Worm (Caenorhabditis elegans): Measurements from ENCODE around the gene C06C6.8.

C06C6.8 gene

ce11 chrV:15996655-15997186, at the start of gene C06C6.8, which contains the start of gene C06C6.9:
TSS of gene C06C6.8 (plus strand) at chrV:15997136.
TSS of gene C06C6.9 (minus strand) at chrV:15996755.
- TF ChIP-seq aptf-3 (GFP tag; IDR thresholded peaks at IDR 0.05) (no peak), madf-3 (GFP tag; IDR thresholded peaks at IDR 0.05) (no peak), madf-8 (GFP tag; conservative IDR thresholded peaks at IDR 0.05) (no peak), F39B2.1 (GFP tag; IDR thresholded peaks at IDR 0.05) (no peak), K12H6.12 (tag; optimal IDR thresholded peaks at IDR 0.05) (no peak), egl-44 (GFP tag; IDR thresholded peaks at IDR 0.05) (no peak), ceh-27 (GFP tag; optimal IDR thresholded peaks at IDR 0.05) (no peak), nhr-27 (tag; optimal IDR thresholded peaks at IDR 0.05) (no peak)

DNA sequence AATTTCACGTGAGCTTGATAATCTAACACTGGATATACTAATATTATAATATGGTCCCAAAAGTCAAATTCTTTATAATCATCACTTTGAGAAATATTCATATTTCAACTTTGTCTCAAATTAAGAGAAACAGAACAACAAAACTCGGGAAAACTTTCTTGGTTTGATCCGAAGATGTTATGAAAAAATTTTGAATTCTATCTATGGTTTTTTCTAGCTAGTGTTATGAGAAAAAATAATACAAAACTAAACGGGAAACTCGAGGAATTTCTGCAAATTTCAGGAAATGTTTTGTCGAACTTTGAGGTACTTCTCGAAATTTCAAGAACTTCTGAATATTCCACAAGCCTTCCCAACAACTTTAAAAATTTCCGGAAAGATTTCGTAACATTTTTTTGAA, 46.0 kb upstream of the C06C6.8 start, which contains the start of gene srw-59:
TSS of gene srw-59 (minus strand) at position 101 of the 400 bp plus-strand sequence.
- TF ChIP-seq F37B4.10 (GFP tag; IDR thresholded peaks at IDR 0.05) (no peak), ekl-4 (GFP tag; IDR thresholded peaks at IDR 0.05) (no peak), ztf-28 (GFP tag; IDR thresholded peaks at IDR 0.05) (no peak), mxl-1 (tag; optimal IDR thresholded peaks at IDR 0.05) (no peak), nhr-90 (tag; optimal IDR thresholded peaks at IDR 0.05) (no peak), madf-3 (GFP tag; IDR thresholded peaks at IDR 0.05) (no peak), ztf-22 (GFP tag; optimal IDR thresholded peaks at IDR 0.05) (no peak), K11D2.4 (GFP tag; IDR thresholded peaks at IDR 0.05) (no peak), pbrm-1 (GFP tag; IDR thresholded peaks at IDR 0.05) (no peak), F57A8.1 (GFP tag; optimal IDR thresholded peaks at IDR 0.05) (no peak), aptf-3 (GFP tag; IDR thresholded peaks at IDR 0.05) (no peak), sdz-38 (tag; optimal IDR thresholded peaks at IDR 0.05) (no peak), madf-8 (GFP tag; conservative IDR thresholded peaks at IDR 0.05) (no peak), F39B2.1 (GFP tag; IDR thresholded peaks at IDR 0.05) (no peak)

DNA sequence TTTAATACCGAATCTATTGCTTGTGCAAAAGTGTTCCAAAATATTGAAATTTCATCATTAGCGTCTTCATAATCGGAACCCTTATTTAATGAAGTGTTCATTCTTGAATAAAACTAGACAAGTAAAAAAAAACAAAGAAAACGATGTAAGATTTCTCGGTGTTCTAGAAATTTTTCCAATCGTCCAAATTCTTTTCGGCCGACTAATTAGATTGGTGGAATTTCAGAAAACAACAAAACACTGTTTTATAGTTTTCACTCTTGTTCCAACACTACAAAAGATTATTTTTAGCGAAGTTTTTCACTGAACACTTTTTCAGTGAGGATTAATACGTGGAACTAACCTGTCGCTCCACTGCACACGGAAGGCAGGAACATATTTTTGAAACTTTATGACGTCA, 44.2 kb upstream of the C06C6.8 start, which contains the start of gene srw-56:
TSS of gene srw-56 (minus strand) at position 101 of the 400 bp plus-strand sequence.
- no peak for TF ChIP-seq bed-2 (GFP tag; IDR thresholded peaks at IDR 0.05)
- TF ChIP-seq mel-28 (tag; optimal IDR thresholded peaks at IDR 0.05; ENCODE audit: borderline replicate concordance): no peak
- TF ChIP-seq pha-4 (tag; optimal IDR thresholded peaks at IDR 0.05): no peak
- TF ChIP-seq ekl-4 (GFP tag; IDR thresholded peaks at IDR 0.05): no peak
- TF ChIP-seq tbx-9 (tag; optimal IDR thresholded peaks at IDR 0.05; ENCODE audit: borderline replicate concordance): no peak
- TF ChIP-seq tlf-1 (GFP tag; optimal IDR thresholded peaks at IDR 0.05): no peak
- TF ChIP-seq F10E7.11 (tag; optimal IDR thresholded peaks at IDR 0.05): no peak

ce11 chrV:15954932-15955331, 42.0 kb upstream of the C06C6.8 start, which contains the start of gene srw-57:
TSS of gene srw-57 (minus strand) at chrV:15955032.
- TF ChIP-seq die-1 (tag; optimal IDR thresholded peaks at IDR 0.05) (no peak), ceh-91 (GFP tag; IDR thresholded peaks at IDR 0.05) (no peak), F49E8.2 (tag; optimal IDR thresholded peaks at IDR 0.05; ENCODE audit: insufficient read depth) (no peak), F22D6.2 (tag; optimal IDR thresholded peaks at IDR 0.05) (no peak), cebp-1 (GFP tag; IDR thresholded peaks at IDR 0.05) (no peak), cebp-1 (tag; optimal IDR thresholded peaks at IDR 0.05) (no peak), unc-130 (GFP tag; optimal IDR thresholded peaks at IDR 0.05) (no peak)

- no peak for TF ChIP-seq ZK185.1 (tag; optimal IDR thresholded peaks at IDR 0.05; ENCODE audit: poor library complexity, severe bottlenecking)
- TF ChIP-seq Y79H2A.3 (GFP tag; conservative IDR thresholded peaks at IDR 0.05): no peak
- no peak for TF ChIP-seq cebp-2 (GFP tag; IDR thresholded peaks at IDR 0.05)
- TF ChIP-seq F33H1.4 (GFP tag; IDR thresholded peaks at IDR 0.05): no peak
- TF ChIP-seq lsl-1 (GFP tag; optimal IDR thresholded peaks at IDR 0.05): no peak
- TF ChIP-seq lsy-27 (tag; optimal IDR thresholded peaks at IDR 0.05; ENCODE audit: borderline replicate concordance, insufficient read depth): no peak
- TF ChIP-seq hlh-26 (GFP tag; conservative IDR thresholded peaks at IDR 0.05): no peak
- no peak for TF ChIP-seq egl-44 (GFP tag; IDR thresholded peaks at IDR 0.05)
- TF ChIP-seq ztf-26 (tag; optimal IDR thresholded peaks at IDR 0.05): no peak
- no peak for TF ChIP-seq K11D2.4 (GFP tag; IDR thresholded peaks at IDR 0.05)
- no peak for TF ChIP-seq akir-1 (GFP tag; optimal IDR thresholded peaks at IDR 0.05)
- no peak for TF ChIP-seq F23B12.7 (tag; optimal IDR thresholded peaks at IDR 0.05; ENCODE audit: insufficient read depth)
- TF ChIP-seq F39B2.1 (GFP tag; IDR thresholded peaks at IDR 0.05): no peak
- no peak for TF ChIP-seq C17E4.6 (GFP tag; IDR thresholded peaks at IDR 0.05)
These were observed 41.4 kb upstream of the C06C6.8 start, which contains the start of gene srh-186 for ce11 chrV:15955497-15955896. TSS of gene srh-186 (plus strand) at chrV:15955797.

All from whole organism, young adult.